Worm (Caenorhabditis elegans) whole organism, mixed stage, embryonic: ENCODE results near the gene R13D7.2.
"Not testable (repeated sequence)": the region's sequence is repeated elsewhere in the genome, so short reads cannot be mapped to it uniquely, and the experiment has no call there.

Source experiments
- elt-1 ChIP-seq: sonication (generic microtip); optimal IDR thresholded peaks from 2 replicates; lab custom pipeline; 2017; ENCODE audit warnings: missing genetic modification characterization, mild to moderate bottlenecking, missing compliant biosample characterization, antibody characterized with exemption, moderate library complexity, borderline replicate concordance; ENCODE audit not compliant: insufficient read depth
- elt-3 ChIP-seq: fragments of 150-350 bp; optimal IDR thresholded peaks from 2 replicates; lab custom pipeline; 2014; ENCODE audit warnings: missing biosample characterization, missing genetic modification characterization
- mab-5 ChIP-seq: fragments of 150-350 bp; optimal IDR thresholded peaks from 2 replicates; lab custom pipeline; 2014; ENCODE audit warnings: missing biosample characterization, missing genetic modification characterization
- nhr-237 ChIP-seq: fragments of 150-350 bp; optimal IDR thresholded peaks from 2 replicates; lab custom pipeline; 2014; ENCODE audit warnings: missing biosample characterization, missing genetic modification characterization
- nhr-28 ChIP-seq: fragments of 150-350 bp; optimal IDR thresholded peaks from 2 replicates; lab custom pipeline; 2014; ENCODE audit warnings: missing biosample characterization, missing genetic modification characterization
- nhr-76 ChIP-seq: sonication (generic microtip); optimal IDR thresholded peaks from 2 replicates; lab custom pipeline; 2017; ENCODE audit warnings: missing biosample characterization, missing genetic modification characterization
- pha-4 ChIP-seq: fragments of 150-350 bp; optimal IDR thresholded peaks from 2 replicates; lab custom pipeline; 2018; ENCODE audit warnings: missing biosample characterization, missing genetic modification reagents, missing genetic modification characterization
- snpc-4 ChIP-seq: fragments of 150-350 bp; optimal IDR thresholded peaks from 2 replicates; lab custom pipeline; 2014; ENCODE audit warnings: missing biosample characterization, missing genetic modification characterization
- sptf-1 ChIP-seq: sonication (generic microtip); optimal IDR thresholded peaks from 2 replicates; lab custom pipeline; 2017; ENCODE audit warnings: mild to moderate bottlenecking, missing genetic modification characterization, moderate library complexity, missing compliant biosample characterization
- unc-39 ChIP-seq: fragments of 150-350 bp; optimal IDR thresholded peaks from 2 replicates; lab custom pipeline; 2014; ENCODE audit warnings: missing biosample characterization, missing genetic modification characterization
- unc-62 ChIP-seq: fragments of 150-350 bp; optimal IDR thresholded peaks from 2 replicates; lab custom pipeline; 2014; ENCODE audit warnings: missing biosample characterization, missing genetic modification reagents, missing genetic modification characterization
- ztf-11 ChIP-seq: fragments of 150-350 bp; optimal IDR thresholded peaks from 2 replicates; lab custom pipeline; 2014; ENCODE audit warnings: missing biosample characterization, missing genetic modification characterization

DNA sequence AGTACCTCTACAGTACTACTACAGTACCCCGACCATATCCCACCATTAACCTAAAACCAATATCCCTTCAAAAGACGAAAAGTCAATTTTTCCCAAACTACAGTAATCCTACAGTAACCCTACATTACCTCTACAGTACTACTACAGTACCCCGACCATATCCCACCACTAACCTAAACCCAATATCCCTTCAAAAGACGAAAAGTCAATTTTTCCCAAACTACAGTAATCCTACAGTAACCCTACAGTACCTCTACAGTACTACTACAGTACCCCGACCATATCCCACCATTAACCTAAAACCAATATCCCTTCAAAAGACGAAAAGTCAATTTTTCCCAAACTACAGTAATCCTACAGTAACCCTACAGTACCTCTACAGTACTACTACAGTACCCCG lies 34.6 kb downstream of the R13D7.2 start, which contains the start of gene nhr-141:
- not testable (repeated sequence) for TF ChIP-seq nhr-28; unc-62 (GFP tag; lab: Kevin White, UChicago); ztf-11 (tag; lab: Kevin White, UChicago); nhr-237 (tag; lab: Kevin White, UChicago); unc-39 (tag; lab: Kevin White, UChicago); elt-3 (tag; lab: Kevin White, UChicago); elt-1 (tag; lab: Kevin White, UChicago); mab-5 (tag; lab: Kevin White, UChicago); pha-4 (tag; lab: Kevin White, UChicago); snpc-4 (tag; lab: Kevin White, UChicago); sptf-1; nhr-76 (tag; lab: Kevin White, UChicago)
